Worm (Caenorhabditis elegans) whole organism, L4/young adult: ENCODE measurements around the gene C36E6.2.

Source experiments
- W03F9.2 ChIP-seq: fragments of 150-350 bp; optimal IDR thresholded peaks from 2 replicates; lab custom pipeline; 2014; ENCODE audit warnings: missing biosample characterization, missing genetic modification characterization
- dao-5 ChIP-seq: sonication (generic microtip); optimal IDR thresholded peaks from 2 replicates; lab custom pipeline; 2016; ENCODE audit warnings: missing genotype, missing genetic modification characterization, moderate library complexity, missing compliant biosample characterization
- him-1 ChIP-seq: sonication (generic microtip); optimal IDR thresholded peaks from 2 replicates; lab custom pipeline; 2016; ENCODE audit warnings: missing genotype, missing genetic modification reagents, missing genetic modification characterization, missing compliant biosample characterization

DNA sequence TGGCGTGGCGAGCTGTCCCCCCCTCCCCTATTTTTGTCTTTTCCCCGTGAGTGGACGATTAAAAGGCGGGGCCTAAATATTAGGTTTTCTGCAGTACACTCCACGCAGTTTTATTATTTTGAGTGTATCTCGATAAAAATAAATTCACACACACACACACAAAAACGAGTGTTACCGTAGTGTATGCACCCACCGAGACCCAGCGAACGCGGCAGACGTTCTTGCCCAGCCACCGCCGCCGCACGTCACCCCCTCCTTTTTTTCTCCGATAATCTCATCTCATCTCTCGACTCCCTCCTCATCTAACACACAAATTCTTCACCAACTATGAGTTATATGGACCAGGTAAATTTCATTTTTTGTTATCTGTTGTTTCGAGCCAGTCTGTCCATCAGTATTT lies 17.2 kb upstream of the C36E6.2 start, which contains the start of gene fubl-3:
- TF ChIP-seq him-1 (no peak), dao-5 (tag; lab: Kevin White, UChicago) (no peak), W03F9.2 (tag; lab: Kevin White, UChicago) (no peak)
